Fruit fly (Drosophila melanogaster) whole organism, embryonic: ENCODE measurements around the gene Tollo.

Experiments
- CG11696 ChIP-seq: fragments of 200-800 bp; sonication (Bioruptor generic); IDR thresholded peaks from 2 replicates; pipeline ENCODE4 v1.3.6; 2022; ENCODE audit warnings: missing biosample characterization, missing genetic modification characterization
- CG14050 ChIP-seq: fragments of 200-800 bp; sonication (Bioruptor generic); IDR thresholded peaks from 3 replicates; pipeline ENCODE4 v1.3.6; 2022; ENCODE audit warnings: missing biosample characterization, missing genetic modification characterization
- CG18011 ChIP-seq: fragments of 200-800 bp; sonication (Bioruptor generic); optimal IDR thresholded peaks from 2 replicates; lab custom pipeline; 2017; ENCODE audit warnings: missing biosample characterization, missing genetic modification characterization, mild to moderate bottlenecking, moderate library complexity, missing genotype
- CG18619 ChIP-seq: fragments of 200-800 bp; sonication (Bioruptor generic); optimal IDR thresholded peaks from 3 replicates; lab custom pipeline; 2017; ENCODE audit warnings: missing biosample characterization, mild to moderate bottlenecking, missing genetic modification characterization
- CG2712 ChIP-seq: fragments of 200-800 bp; optimal IDR thresholded peaks from 3 replicates; lab custom pipeline; 2019; ENCODE audit warnings: missing biosample characterization, mild to moderate bottlenecking, missing genetic modification characterization, moderate library complexity
- CG30431 ChIP-seq: fragments of 200-800 bp; sonication (Bioruptor generic); optimal IDR thresholded peaks from 2 replicates; lab custom pipeline; 2017; ENCODE audit warnings: missing biosample characterization, missing genetic modification characterization
- CG3163 ChIP-seq: fragments of 200-800 bp; sonication (Bioruptor generic); optimal IDR thresholded peaks from 3 replicates; lab custom pipeline; 2016; ENCODE audit warnings: missing biosample characterization, missing genetic modification characterization
- CG32532 ChIP-seq: fragments of 200-800 bp; sonication (Bioruptor generic); IDR thresholded peaks from 2 replicates; pipeline ENCODE4 v1.3.6; 2022; ENCODE audit warnings: missing biosample characterization, missing genetic modification characterization
- CG3995 ChIP-seq: fragments of 200-800 bp; sonication (Bioruptor generic); optimal IDR thresholded peaks from 3 replicates; lab custom pipeline; 2016; ENCODE audit warnings: missing biosample characterization, missing genetic modification characterization
- CG4404 ChIP-seq: fragments of 200-800 bp; sonication (Bioruptor generic); IDR thresholded peaks from 2 replicates; pipeline ENCODE4 v1.3.6; 2022; ENCODE audit warnings: missing biosample characterization, missing genetic modification characterization
- CG6854 ChIP-seq: fragments of 200-800 bp; sonication (Bioruptor generic); optimal IDR thresholded peaks from 3 replicates; lab custom pipeline; 2017; ENCODE audit warnings: missing biosample characterization, mild to moderate bottlenecking, missing genetic modification characterization
- CG7271 ChIP-seq: fragments of 200-800 bp; sonication (Bioruptor generic); optimal IDR thresholded peaks from 2 replicates; lab custom pipeline; 2018; ENCODE audit warnings: missing biosample characterization, mild to moderate bottlenecking, missing genetic modification characterization, moderate library complexity
- CG8359 ChIP-seq: fragments of 200-800 bp; sonication (Bioruptor generic); optimal IDR thresholded peaks from 2 replicates; lab custom pipeline; 2017; ENCODE audit warnings: missing biosample characterization, mild to moderate bottlenecking, missing genetic modification characterization, borderline replicate concordance
- CG8924 ChIP-seq: fragments of 200-800 bp; optimal IDR thresholded peaks from 3 replicates; lab custom pipeline; 2019; ENCODE audit warnings: missing biosample characterization, mild to moderate bottlenecking, missing genetic modification characterization, moderate library complexity
- CG8944 ChIP-seq: fragments of 200-800 bp; sonication (Bioruptor generic); optimal IDR thresholded peaks from 3 replicates; lab custom pipeline; 2016; ENCODE audit warnings: missing biosample characterization, missing genetic modification characterization
- CG9609 ChIP-seq: fragments of 200-800 bp; sonication (Bioruptor generic); optimal IDR thresholded peaks from 3 replicates; lab custom pipeline; 2016; ENCODE audit warnings: missing biosample characterization, missing genetic modification characterization
- CTCF ChIP-seq: fragments of 200-800 bp; sonication (Bioruptor generic); optimal IDR thresholded peaks from 2 replicates; lab custom pipeline; 2017; ENCODE audit warnings: missing biosample characterization, mild to moderate bottlenecking, missing genetic modification characterization, moderate library complexity
- D ChIP-seq, 2 experiments: fragments of 200-800 bp in 1 of 2; fragments of >200 bp in 1 of 2; sonication (Bioruptor generic) in 1 of 2; optimal IDR thresholded peaks; 2 replicates in 1 of 2; 3 replicates in 1 of 2; lab custom pipeline; 2017; ENCODE audit warnings: mild to moderate bottlenecking in 1 of 2, missing biosample characterization in 1 of 2, missing genetic modification characterization in 1 of 2, missing genetic modification reagents in 1 of 2
- ERR ChIP-seq: fragments of 200-800 bp; sonication (Bioruptor generic); optimal IDR thresholded peaks from 2 replicates; lab custom pipeline; 2016; ENCODE audit warnings: missing biosample characterization, missing genetic modification characterization
- HLH4C ChIP-seq: fragments of 200-800 bp; sonication (Bioruptor generic); IDR thresholded peaks from 3 replicates; pipeline ENCODE4 v1.3.6; 2022; ENCODE audit warnings: missing biosample characterization, missing genetic modification characterization; ENCODE audit not compliant: partially characterized antibody
- NK7.1 ChIP-seq: fragments of 200-800 bp; sonication (Bioruptor generic); optimal IDR thresholded peaks from 3 replicates; lab custom pipeline; 2016; ENCODE audit warnings: missing biosample characterization, missing genetic modification characterization
- NfI ChIP-seq: fragments of 200-800 bp; sonication (Bioruptor generic); optimal IDR thresholded peaks from 3 replicates; lab custom pipeline; 2018; ENCODE audit warnings: missing biosample characterization, mild to moderate bottlenecking, missing genetic modification characterization, moderate library complexity
- Oaz ChIP-seq: fragments of 200-800 bp; sonication (Bioruptor generic); IDR thresholded peaks from 2 replicates; pipeline ENCODE4 v1.3.6; 2022; ENCODE audit warnings: missing biosample characterization, missing genetic modification characterization
- Opbp ChIP-seq: fragments of 200-800 bp; sonication (Bioruptor generic); IDR thresholded peaks from 3 replicates; pipeline ENCODE4 v1.3.6; 2022; ENCODE audit warnings: missing biosample characterization, missing genetic modification characterization; ENCODE audit not compliant: partially characterized antibody
- Scr ChIP-seq: fragments of 200-800 bp; sonication (Bioruptor generic); IDR thresholded peaks from 2 replicates; pipeline ENCODE4 v1.3.6; 2022; ENCODE audit warnings: missing biosample characterization, missing genetic modification characterization; ENCODE audit not compliant: partially characterized antibody
- Side ChIP-seq: fragments of 200-800 bp; sonication (Bioruptor generic); optimal IDR thresholded peaks from 2 replicates; lab custom pipeline; 2016; ENCODE audit warnings: missing biosample characterization, missing genetic modification characterization
- Spps ChIP-seq: fragments of 200-800 bp; sonication (Bioruptor generic); optimal IDR thresholded peaks from 2 replicates; lab custom pipeline; 2018; ENCODE audit warnings: missing biosample characterization, mild to moderate bottlenecking, missing genetic modification characterization
- Trl ChIP-seq, 3 experiments: fragments of >200 bp in 2 of 3; fragments of 200-800 bp in 1 of 3; sonication (Bioruptor generic) in 1 of 3; optimal IDR thresholded peaks; 2 replicates in 1 of 3; 3 replicates in 2 of 3; lab custom pipeline; 2016 to 2017; ENCODE audit warnings: missing biosample characterization in 1 of 3, missing genetic modification characterization in 1 of 3
- Xbp1 ChIP-seq: fragments of 200-800 bp; sonication (Bioruptor generic); optimal IDR thresholded peaks from 3 replicates; lab custom pipeline; 2016; ENCODE audit warnings: missing biosample characterization, mild to moderate bottlenecking, missing genetic modification characterization
- abd-A ChIP-seq: fragments of 200-800 bp; sonication (Bioruptor generic); optimal IDR thresholded peaks from 3 replicates; lab custom pipeline; 2019; ENCODE audit warnings: missing biosample characterization, mild to moderate bottlenecking, missing genetic modification characterization, moderate library complexity
- aop ChIP-seq: fragments of 200-800 bp; sonication (Bioruptor generic); IDR thresholded peaks from 2 replicates; pipeline ENCODE4 v1.3.6; 2022; ENCODE audit warnings: missing biosample characterization, missing genetic modification characterization
- br ChIP-seq: fragments of >200 bp; optimal IDR thresholded peaks from 2 replicates; lab custom pipeline; 2017
- btn ChIP-seq: fragments of 200-800 bp; sonication (Bioruptor generic); optimal IDR thresholded peaks from 2 replicates; lab custom pipeline; 2016; ENCODE audit warnings: missing biosample characterization, missing genetic modification characterization
- cg ChIP-seq: fragments of 200-800 bp; sonication (Bioruptor generic); optimal IDR thresholded peaks from 3 replicates; lab custom pipeline; 2019; ENCODE audit warnings: missing biosample characterization, mild to moderate bottlenecking, missing genetic modification characterization, moderate library complexity
- chif ChIP-seq, 2 experiments: fragments of 200-800 bp; sonication (Bioruptor generic); optimal IDR thresholded peaks; 3 replicates each; lab custom pipeline; 2016; ENCODE audit warnings: missing biosample characterization in 2 of 2, missing genetic modification characterization in 2 of 2
- dmrt11E ChIP-seq: fragments of 200-800 bp; sonication (Bioruptor generic); optimal IDR thresholded peaks from 3 replicates; lab custom pipeline; 2018; ENCODE audit warnings: missing biosample characterization, mild to moderate bottlenecking, missing genetic modification characterization, moderate library complexity
- fd3F ChIP-seq: fragments of 200-800 bp; sonication (Bioruptor generic); optimal IDR thresholded peaks from 2 replicates; lab custom pipeline; 2018; ENCODE audit warnings: missing biosample characterization, mild to moderate bottlenecking, missing genetic modification characterization, moderate library complexity
- her ChIP-seq: fragments of 200-800 bp; sonication (Bioruptor generic); optimal IDR thresholded peaks from 2 replicates; lab custom pipeline; 2016; ENCODE audit warnings: missing biosample characterization, missing genetic modification characterization
- nau ChIP-seq: fragments of 200-800 bp; sonication (Bioruptor generic); optimal IDR thresholded peaks from 3 replicates; lab custom pipeline; 2017; ENCODE audit warnings: missing biosample characterization, mild to moderate bottlenecking, missing genetic modification characterization, missing genetic modification reagents
- nerfin-1 ChIP-seq: fragments of 200-800 bp; sonication (Bioruptor generic); optimal IDR thresholded peaks from 3 replicates; lab custom pipeline; 2019; ENCODE audit warnings: missing biosample characterization, mild to moderate bottlenecking, missing genetic modification characterization, moderate library complexity
- pb ChIP-seq: fragments of 200-800 bp; sonication (Bioruptor generic); optimal IDR thresholded peaks from 3 replicates; lab custom pipeline; 2016; ENCODE audit warnings: missing biosample characterization, missing genetic modification characterization
- salm ChIP-seq: fragments of 200-800 bp; sonication (Bioruptor generic); optimal IDR thresholded peaks from 2 replicates; lab custom pipeline; 2018; ENCODE audit warnings: missing biosample characterization, mild to moderate bottlenecking, missing genetic modification characterization
- scrt ChIP-seq: fragments of 200-800 bp; sonication (Bioruptor generic); optimal IDR thresholded peaks from 2 replicates; lab custom pipeline; 2018; ENCODE audit warnings: missing biosample characterization, mild to moderate bottlenecking, missing genetic modification characterization, moderate library complexity
- slou ChIP-seq: fragments of 200-800 bp; sonication (Bioruptor generic); optimal IDR thresholded peaks from 3 replicates; lab custom pipeline; 2016; ENCODE audit warnings: missing biosample characterization, missing genetic modification characterization
- tll ChIP-seq, 2 experiments: fragments of 200-800 bp in 1 of 2; fragments of >200 bp in 1 of 2; sonication (Bioruptor generic) in 1 of 2; optimal IDR thresholded peaks; 2 replicates each; lab custom pipeline; 2017 to 2019; ENCODE audit warnings: missing biosample characterization in 2 of 2, missing genetic modification characterization in 2 of 2, mild to moderate bottlenecking in 1 of 2, moderate library complexity in 1 of 2
- trem ChIP-seq: fragments of 200-800 bp; optimal IDR thresholded peaks from 3 replicates; lab custom pipeline; 2019; ENCODE audit warnings: missing biosample characterization, mild to moderate bottlenecking, missing genetic modification characterization, moderate library complexity
- trh ChIP-seq: fragments of 200-800 bp; sonication (Bioruptor generic); optimal IDR thresholded peaks from 2 replicates; lab custom pipeline; 2016; ENCODE audit warnings: missing biosample characterization, missing genetic modification characterization
- zf30C ChIP-seq: fragments of 200-800 bp; sonication (Bioruptor generic); optimal IDR thresholded peaks from 3 replicates; lab custom pipeline; 2018; ENCODE audit warnings: missing biosample characterization, mild to moderate bottlenecking, missing genetic modification characterization
- zfh1 ChIP-seq: fragments of 200-800 bp; sonication (Bioruptor generic); IDR thresholded peaks from 3 replicates; pipeline ENCODE4 v1.3.6; 2022; ENCODE audit warnings: missing biosample characterization, missing genetic modification characterization

Tollo gene

DNA sequence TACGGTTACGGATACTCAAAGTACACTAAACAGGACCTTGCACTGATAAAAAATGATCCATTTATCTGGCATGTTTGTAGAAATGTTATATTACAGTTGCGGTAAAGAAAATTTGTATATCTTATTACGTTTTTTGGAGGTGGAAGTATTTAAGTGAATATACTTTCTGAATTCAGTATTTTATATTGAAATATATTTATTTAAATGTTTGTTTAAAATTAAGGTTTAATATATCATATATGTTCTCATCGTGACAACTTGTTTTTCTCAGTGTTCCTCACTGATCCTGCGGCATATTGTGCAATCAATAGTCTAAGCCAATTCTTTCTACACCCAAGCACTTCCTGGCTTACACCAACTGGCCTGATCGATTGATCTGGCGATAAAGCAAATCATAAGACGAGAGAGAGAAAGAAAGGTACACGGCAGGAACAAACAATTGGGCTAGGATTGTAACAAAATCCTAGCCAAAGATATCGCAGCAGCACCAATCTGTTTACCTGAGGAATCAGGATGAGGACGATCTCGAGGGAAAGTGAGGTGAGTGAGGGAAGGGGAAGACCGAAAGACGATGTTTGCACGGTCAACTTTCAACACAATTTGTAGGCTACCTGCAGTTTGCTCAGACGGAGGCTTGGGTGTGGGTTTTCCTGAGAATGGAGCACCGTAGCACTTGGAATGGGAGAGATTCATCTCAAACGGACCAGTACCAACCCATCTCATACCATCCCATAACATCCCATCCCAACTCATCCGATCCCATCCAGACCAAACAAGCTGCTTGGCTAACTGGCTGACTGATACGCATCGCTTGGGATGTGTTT is 2.8 kb upstream of the Tollo start (continued):
- TF ChIP-seq D (optimal IDR thresholded peaks at IDR 0.05; lab: Kevin White, UChicago) (peak; percentile 78), D (GFP tag; optimal IDR thresholded peaks at IDR 0.05; lab: Kevin White, UChicago) (no peak), aop (no peak), tll (GFP tag; optimal IDR thresholded peaks at IDR 0.05; lab: Kevin White, UChicago) (peak in 1 of 2 experiments; percentile 94), CTCF (GFP tag; lab: Kevin White, UChicago) (no peak), chif (GFP tag; optimal IDR thresholded peaks at IDR 0.05; lab: Kevin White, UChicago) (no peak), CG7271 (no peak), Scr (GFP tag; lab: Robert Waterston, UW) (no peak), CG6854 (GFP tag; lab: Kevin White, UChicago) (no peak), CG18011 (GFP tag; lab: Kevin White, UChicago) (no peak), trh (GFP tag; lab: Kevin White, UChicago) (no peak), zfh1 (0 out of 3 replicates have a peak, but pooled peaks have one; percentile 44), zf30C (GFP tag; lab: Kevin White, UChicago) (peak; percentile 84), Side (GFP tag; lab: Kevin White, UChicago) (no peak), CG8924 (peak; percentile 40), HLH4C (GFP tag; lab: Robert Waterston, UW) (no peak), Opbp (GFP tag; lab: Robert Waterston, UW) (no peak), scrt (GFP tag; lab: Kevin White, UChicago) (no peak), Xbp1 (GFP tag; lab: Kevin White, UChicago) (no peak), NK7.1 (GFP tag; lab: Kevin White, UChicago) (no peak), CG11696 (GFP tag; lab: Robert Waterston, UW) (no peak), ERR (GFP tag; lab: Kevin White, UChicago) (no peak), slou (GFP tag; lab: Kevin White, UChicago) (no peak), CG32532 (no peak), CG8944 (GFP tag; lab: Kevin White, UChicago) (no peak), CG3163 (GFP tag; lab: Kevin White, UChicago) (no peak), her (GFP tag; lab: Kevin White, UChicago) (no peak), salm (tag; lab: Kevin White, UChicago) (no peak), cg (GFP tag; lab: Kevin White, UChicago) (no peak), CG2712 (tag; lab: Kevin White, UChicago) (peak; percentile 49), NfI (GFP tag; lab: Kevin White, UChicago) (no peak), Trl (optimal IDR thresholded peaks at IDR 0.05; lab: Kevin White, UChicago) (no peak), Trl (GFP tag; optimal IDR thresholded peaks at IDR 0.05; lab: Kevin White, UChicago) (no peak), CG3995 (no peak), CG30431 (GFP tag; lab: Kevin White, UChicago) (no peak), CG18619 (GFP tag; lab: Kevin White, UChicago) (no peak), nerfin-1 (tag; lab: Kevin White, UChicago) (no peak), CG9609 (GFP tag; lab: Kevin White, UChicago) (no peak), trem (tag; lab: Kevin White, UChicago) (peak; percentile 8), Spps (tag; lab: Kevin White, UChicago) (no peak), fd3F (GFP tag; lab: Kevin White, UChicago) (no peak), btn (GFP tag; lab: Kevin White, UChicago) (no peak), Oaz (GFP tag; lab: Robert Waterston, UW) (no peak), br (lab: Kevin White, UChicago) (no peak), abd-A (tag; lab: Kevin White, UChicago) (no peak), CG4404 (peak; percentile 62), CG8359 (GFP tag; lab: Kevin White, UChicago) (no peak), pb (no peak), nau (GFP tag; lab: Kevin White, UChicago) (no peak), CG14050 (GFP tag; lab: Robert Waterston, UW) (no peak), dmrt11E (tag; lab: Kevin White, UChicago) (peak; percentile 57)
